Fruit fly (Drosophila melanogaster): ENCODE results near the gene CG34175.

CG34175 gene

dm6 chr2L:3354642-3355380 lies 43.0 kb upstream of the CG34175 start, which contains the start of gene E23 (continued):
- TF ChIP-seq grn (GFP tag; optimal IDR thresholded peaks at IDR 0.05) (peak; percentile 75), tup (GFP tag; optimal IDR thresholded peaks at IDR 0.05) (peak; percentile 93), Oaz (GFP tag; IDR thresholded peaks at IDR 0.05) (peak; percentile 96), Ets97D (GFP tag; optimal IDR thresholded peaks at IDR 0.05) (peak; percentile 79), CG2875 (GFP tag; optimal IDR thresholded peaks at IDR 0.05) (peak; percentile 99), Atf3 (GFP tag; optimal IDR thresholded peaks at IDR 0.05) (peak; percentile 93), da (GFP tag; optimal IDR thresholded peaks at IDR 0.05) (peak; percentile 93), CG11504 (tag; optimal IDR thresholded peaks at IDR 0.05) (peak; percentile 98), CG1529 (GFP tag; optimal IDR thresholded peaks at IDR 0.05) (peak; percentile 99), CG9876 (GFP tag; optimal IDR thresholded peaks at IDR 0.05) (peak; percentile 91), trh (GFP tag; optimal IDR thresholded peaks at IDR 0.05) (peak; percentile 98), CG16863 (GFP tag; optimal IDR thresholded peaks at IDR 0.05) (peak; percentile 94), phol (tag; optimal IDR thresholded peaks at IDR 0.05) (peak; percentile 99), CG13287 (GFP tag; IDR thresholded peaks at IDR 0.05; ENCODE audit: partially characterized antibody) (peak; percentile 70), Hand (GFP tag; optimal IDR thresholded peaks at IDR 0.05) (peak; percentile 97), Eip74EF (GFP tag; optimal IDR thresholded peaks at IDR 0.05) (peak in 1 of 2 experiments; percentile 99), H15 (GFP tag; IDR thresholded peaks at IDR 0.05) (peak; percentile 98), esg (GFP tag; conservative IDR thresholded peaks at IDR 0.05) (peak; percentile 98), Bgb (GFP tag; IDR thresholded peaks at IDR 0.05; ENCODE audit: partially characterized antibody) (peak; percentile 78), CG15073 (GFP tag; optimal IDR thresholded peaks at IDR 0.05) (peak; percentile 83), kni (GFP tag; optimal IDR thresholded peaks at IDR 0.05) (peak; percentile 96), CG15696 (tag; optimal IDR thresholded peaks at IDR 0.05) (peak; percentile 94), CG18764 (GFP tag; optimal IDR thresholded peaks at IDR 0.05) (peak; percentile 96), emc (GFP tag; optimal IDR thresholded peaks at IDR 0.05) (peak; percentile 91), Nf-YA (GFP tag; IDR thresholded peaks at IDR 0.05) (peak; percentile 95), CG10366 (GFP tag; IDR thresholded peaks at IDR 0.05) (peak; percentile 98), unc-4 (GFP tag; IDR thresholded peaks at IDR 0.05; ENCODE audit: partially characterized antibody) (peak; percentile 40; the same call in 1 of the 2 replicates), CG2202 (tag; optimal IDR thresholded peaks at IDR 0.05) (peak; percentile 99), sc (optimal IDR thresholded peaks at IDR 0.05) (no peak), sc (GFP tag; optimal IDR thresholded peaks at IDR 0.05) (peak; percentile 99), lov (optimal IDR thresholded peaks at IDR 0.05) (no peak), lov (GFP tag; IDR thresholded peaks at IDR 0.05) (peak; percentile 94), Xrp1 (GFP tag; IDR thresholded peaks at IDR 0.05) (peak; percentile 99), CG30431 (GFP tag; optimal IDR thresholded peaks at IDR 0.05) (peak; percentile 98), Hey (tag; optimal IDR thresholded peaks at IDR 0.05) (peak; percentile 88), unpg (GFP tag; optimal IDR thresholded peaks at IDR 0.05) (peak; percentile 99), D (optimal IDR thresholded peaks at IDR 0.05) (no peak), D (GFP tag; optimal IDR thresholded peaks at IDR 0.05) (peak; percentile 99), NFAT (GFP tag; IDR thresholded peaks at IDR 0.05) (peak; percentile 97), CG4360 (GFP tag; IDR thresholded peaks at IDR 0.05) (peak; percentile 79), HLH54F (GFP tag; optimal IDR thresholded peaks at IDR 0.05) (peak; percentile 97), CG9609 (GFP tag; optimal IDR thresholded peaks at IDR 0.05) (peak; percentile 95), fd3F (GFP tag; optimal IDR thresholded peaks at IDR 0.05) (peak; percentile 97), PHDP (tag; optimal IDR thresholded peaks at IDR 0.05) (peak; percentile 99), nau (GFP tag; optimal IDR thresholded peaks at IDR 0.05) (peak; percentile 97), Abd-B (GFP tag; optimal IDR thresholded peaks at IDR 0.05) (peak; percentile 98), Chrac-16 (GFP tag; optimal IDR thresholded peaks at IDR 0.05) (peak; percentile 98), CkIIα-i1 (GFP tag; IDR thresholded peaks at IDR 0.05) (0 out of 2 replicates have a peak, but pooled peaks have one; percentile 54), Ssrp (tag; optimal IDR thresholded peaks at IDR 0.05) (peak; percentile 99)
